Worm (Caenorhabditis elegans): ENCODE data around the gene C09B9.85.

DNA sequence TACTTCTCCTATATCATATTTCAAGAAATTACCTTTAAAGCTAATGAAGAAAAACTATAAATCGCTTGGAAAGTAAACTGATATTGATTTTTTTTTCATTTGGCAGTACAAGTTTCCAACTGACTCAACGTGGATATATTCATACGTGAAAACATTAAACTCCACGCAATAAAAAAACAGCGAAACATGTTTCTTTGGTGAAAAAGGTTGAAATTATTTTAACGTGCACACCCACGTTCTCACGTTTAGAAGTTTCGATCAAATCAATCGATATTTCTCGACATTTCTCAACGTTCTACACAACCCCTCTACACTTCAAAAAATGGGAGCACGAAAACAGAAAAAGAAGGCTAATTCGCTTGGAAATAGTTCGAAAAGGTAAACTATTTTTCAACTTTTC, 3.4 kb upstream of the C09B9.85 start, which contains the start of the genes best-6 and C09B9.2:
- TF ChIP-seq him-1 (tag; optimal IDR thresholded peaks at IDR 0.05) (no peak), dao-5 (tag; optimal IDR thresholded peaks at IDR 0.05) (no peak), W03F9.2 (tag; optimal IDR thresholded peaks at IDR 0.05) (no peak)

All from whole organism, L4/young adult.